Fruit fly (Drosophila melanogaster) whole organism, wandering third instar larva: ENCODE measurements around the gene Slbp.

ENCODE experiments used
- Abd-B ChIP-seq: fragments of >200 bp; optimal IDR thresholded peaks from 2 replicates; lab custom pipeline; 2017; ENCODE audit warnings: missing biosample characterization, missing genetic modification characterization
- CG32264 ChIP-seq: fragments of 200-800 bp; sonication (Bioruptor generic); optimal IDR thresholded peaks from 2 replicates; lab custom pipeline; 2016; ENCODE audit warnings: missing biosample characterization, missing genetic modification characterization
- CG9705 ChIP-seq: fragments of 200-800 bp; sonication (Bioruptor generic); optimal IDR thresholded peaks from 2 replicates; lab custom pipeline; 2018; ENCODE audit warnings: missing biosample characterization, mild to moderate bottlenecking, missing genetic modification characterization
- CrebA ChIP-seq: fragments of 200-800 bp; sonication (Bioruptor generic); optimal IDR thresholded peaks from 2 replicates; lab custom pipeline; 2016; ENCODE audit warnings: missing biosample characterization, mild to moderate bottlenecking, missing genetic modification characterization, borderline replicate concordance
- Dfd ChIP-seq: fragments of >200 bp; optimal IDR thresholded peaks from 2 replicates; lab custom pipeline; 2017; ENCODE audit warnings: missing biosample characterization, missing genetic modification characterization
- Dif ChIP-seq: fragments of 200-275, 200-300 bp; sonication (Bioruptor generic); optimal IDR thresholded peaks from 2 replicates; lab custom pipeline; 2018; ENCODE audit warnings: missing biosample characterization, missing genetic modification characterization; ENCODE audit not compliant: partially characterized antibody
- GATAd ChIP-seq: sonication (Bioruptor generic); optimal IDR thresholded peaks from 2 replicates; lab custom pipeline; 2016; ENCODE audit warnings: missing biosample characterization, missing genetic modification characterization
- HLH106 ChIP-seq: fragments of 200-800 bp; optimal IDR thresholded peaks from 3 replicates; lab custom pipeline; 2019; ENCODE audit warnings: missing biosample characterization, mild to moderate bottlenecking, missing genetic modification characterization, moderate library complexity
- Hnf4 ChIP-seq: fragments of 200-800 bp; sonication (Bioruptor generic); optimal IDR thresholded peaks from 2 replicates; lab custom pipeline; 2016; ENCODE audit warnings: missing biosample characterization, mild to moderate bottlenecking, missing genetic modification characterization
- Hr78 ChIP-seq: fragments of >200 bp; optimal IDR thresholded peaks from 2 replicates; lab custom pipeline; 2017; ENCODE audit warnings: missing biosample characterization, missing genetic modification characterization
- Hr83 ChIP-seq: fragments of 200-300 bp; sonication (Bioruptor generic); optimal IDR thresholded peaks from 2 replicates; lab custom pipeline; 2016; ENCODE audit warnings: missing biosample characterization, mild to moderate bottlenecking, missing genetic modification characterization, moderate library complexity; ENCODE audit not compliant: poor library complexity, severe bottlenecking
- Jra ChIP-seq: sonication (Bioruptor generic); optimal IDR thresholded peaks from 2 replicates; lab custom pipeline; 2016; ENCODE audit warnings: missing biosample characterization, missing genetic modification characterization
- Mio ChIP-seq: sonication (Bioruptor generic); optimal IDR thresholded peaks from 2 replicates; lab custom pipeline; 2016; ENCODE audit warnings: missing biosample characterization, missing genetic modification characterization
- Myc ChIP-seq: fragments of >200 bp; optimal IDR thresholded peaks from 2 replicates; lab custom pipeline; 2017
- N ChIP-seq: fragments of >200 bp; optimal IDR thresholded peaks from 2 replicates; lab custom pipeline; 2018; ENCODE audit warnings: missing biosample characterization, missing external identifiers, missing genetic modification characterization
- OdsH ChIP-seq: fragments of 200-800 bp; sonication (Bioruptor generic); optimal IDR thresholded peaks from 2 replicates; lab custom pipeline; 2016; ENCODE audit warnings: missing biosample characterization, mild to moderate bottlenecking, missing genetic modification characterization
- Rel ChIP-seq, 2 experiments: fragments of 200-800 bp; sonication (Bioruptor generic) in 1 of 2; optimal IDR thresholded peaks; 2 replicates in 1 of 2; 3 replicates in 1 of 2; lab custom pipeline; 2016 to 2019; ENCODE audit warnings: mild to moderate bottlenecking in 2 of 2, missing biosample characterization in 2 of 2, missing genetic modification characterization in 2 of 2, moderate library complexity in 1 of 2
- Sp1 ChIP-seq: fragments of 200-800 bp; sonication (Bioruptor generic); optimal IDR thresholded peaks from 3 replicates; lab custom pipeline; 2019; ENCODE audit warnings: missing biosample characterization, mild to moderate bottlenecking, missing genetic modification characterization, moderate library complexity
- Vsx2 ChIP-seq: fragments of 200-300, 225-300 bp; sonication (Bioruptor generic); optimal IDR thresholded peaks from 2 replicates; lab custom pipeline; 2018; ENCODE audit warnings: missing biosample characterization, missing genetic modification characterization; ENCODE audit not compliant: partially characterized antibody
- br ChIP-seq: fragments of 200-800 bp; sonication (Bioruptor generic); optimal IDR thresholded peaks from 2 replicates; lab custom pipeline; 2016; ENCODE audit warnings: missing biosample characterization, missing genetic modification characterization
- brk ChIP-seq: fragments of 200-800 bp; sonication (Bioruptor generic); optimal IDR thresholded peaks from 2 replicates; lab custom pipeline; 2016; ENCODE audit warnings: missing biosample characterization, mild to moderate bottlenecking, missing genetic modification characterization
- dl ChIP-seq, 2 experiments: fragments of 175-275, 200-275 bp in 1 of 2; fragments of 200-275 bp in 1 of 2; sonication (Bioruptor generic); optimal IDR thresholded peaks; lab custom pipeline; 2018; ENCODE audit warnings: mild to moderate bottlenecking in 2 of 2, missing biosample characterization in 2 of 2, missing genetic modification characterization in 2 of 2, moderate library complexity in 2 of 2; ENCODE audit not compliant: partially characterized antibody in 2 of 2, insufficient read depth in 1 of 2
- dmrt93B ChIP-seq: fragments of 200-800 bp; sonication (Bioruptor generic); optimal IDR thresholded peaks from 2 replicates; lab custom pipeline; 2018; ENCODE audit warnings: missing biosample characterization, mild to moderate bottlenecking, missing genetic modification characterization
- dsf ChIP-seq: sonication (Bioruptor generic); optimal IDR thresholded peaks from 2 replicates; lab custom pipeline; 2016; ENCODE audit warnings: missing biosample characterization, missing genetic modification characterization, borderline replicate concordance
- ey ChIP-seq: fragments of 200-800 bp; sonication (Bioruptor generic); optimal IDR thresholded peaks from 2 replicates; lab custom pipeline; 2016; ENCODE audit warnings: missing biosample characterization, missing genetic modification characterization
- foxo ChIP-seq, 2 experiments: fragments of 200-800 bp; sonication (Bioruptor generic); optimal IDR thresholded peaks; 2 replicates in 1 of 2; 3 replicates in 1 of 2; lab custom pipeline; 2016 to 2017; ENCODE audit warnings: missing biosample characterization in 2 of 2, missing genetic modification characterization in 2 of 2
- fru ChIP-seq: fragments of 200-800 bp; sonication (Bioruptor generic); optimal IDR thresholded peaks from 3 replicates; lab custom pipeline; 2016; ENCODE audit warnings: missing biosample characterization, mild to moderate bottlenecking, missing genetic modification characterization
- h ChIP-seq: fragments of 200-800 bp; sonication (Bioruptor generic); optimal IDR thresholded peaks from 3 replicates; lab custom pipeline; 2016; ENCODE audit warnings: missing biosample characterization, mild to moderate bottlenecking, missing genetic modification characterization
- jim ChIP-seq: fragments of 175-275, 200-325 bp; sonication (Bioruptor generic); optimal IDR thresholded peaks from 2 replicates; lab custom pipeline; 2016; ENCODE audit warnings: missing biosample characterization, mild to moderate bottlenecking, missing genetic modification characterization
- lola ChIP-seq: fragments of >200 bp; optimal IDR thresholded peaks from 2 replicates; lab custom pipeline; 2017; ENCODE audit warnings: missing biosample characterization, missing genetic modification characterization
- pan ChIP-seq: fragments of >200 bp; optimal IDR thresholded peaks from 2 replicates; lab custom pipeline; 2017
- psq ChIP-seq: fragments of 200-800 bp; sonication (Bioruptor generic); optimal IDR thresholded peaks from 3 replicates; lab custom pipeline; 2017; ENCODE audit warnings: missing biosample characterization, mild to moderate bottlenecking, missing genetic modification characterization, moderate library complexity
- rgr ChIP-seq: fragments of 200-800 bp; sonication (Bioruptor generic); optimal IDR thresholded peaks from 3 replicates; lab custom pipeline; 2016; ENCODE audit warnings: missing biosample characterization, mild to moderate bottlenecking, missing genetic modification characterization
- sage ChIP-seq: fragments of 200-800 bp; sonication (Bioruptor generic); optimal IDR thresholded peaks from 2 replicates; lab custom pipeline; 2016; ENCODE audit warnings: missing biosample characterization, mild to moderate bottlenecking, missing genetic modification characterization
- sv ChIP-seq: fragments of 200-800 bp; sonication (Bioruptor generic); optimal IDR thresholded peaks from 3 replicates; lab custom pipeline; 2016; ENCODE audit warnings: missing biosample characterization, missing genetic modification characterization
- tai ChIP-seq: sonication (Bioruptor generic); optimal IDR thresholded peaks from 2 replicates; lab custom pipeline; 2016; ENCODE audit warnings: missing biosample characterization, missing genetic modification characterization
- usp ChIP-seq: fragments of >200 bp; optimal IDR thresholded peaks from 2 replicates; lab custom pipeline; 2017; ENCODE audit warnings: missing biosample characterization, missing genetic modification characterization
- woc ChIP-seq: sonication (Bioruptor generic); optimal IDR thresholded peaks from 2 replicates; lab custom pipeline; 2016; ENCODE audit warnings: missing biosample characterization, mild to moderate bottlenecking, missing genetic modification characterization

Slbp gene

DNA sequence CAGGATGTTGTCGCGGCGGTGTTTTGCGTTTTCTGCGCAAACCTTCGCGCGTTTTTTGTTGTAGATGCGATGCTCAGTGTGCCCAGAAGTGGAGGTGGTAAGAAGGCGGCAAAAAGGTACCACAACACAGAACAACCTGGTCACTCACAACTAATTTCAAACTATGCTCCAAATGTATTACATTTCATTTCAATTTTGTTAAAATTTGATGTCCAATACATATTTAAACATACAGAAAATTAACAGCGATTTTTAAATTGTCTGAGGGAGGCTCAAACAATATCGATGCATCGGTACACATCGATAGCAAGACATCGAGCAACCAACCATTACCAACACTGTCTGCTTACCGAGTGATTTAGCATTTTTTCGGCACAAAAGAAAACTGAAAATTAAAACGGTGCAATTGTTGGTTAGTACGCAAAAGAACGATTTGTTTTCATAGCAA, at the start of gene Slbp, which contains the start of gene Rpn2:
Gene Slbp (minus strand): TSS at position 70 of the 448 bp plus-strand sequence.
Gene Rpn2 (plus strand): TSS at position 328 of the 448 bp plus-strand sequence.
- peak; percentile 14 for TF ChIP-seq Mio (GFP tag; lab: Kevin White, UChicago)
- peak; percentile 46 for TF ChIP-seq CG9705 (GFP tag; lab: Kevin White, UChicago)
- TF ChIP-seq lola: no peak
- no peak for TF ChIP-seq dl (GFP tag; optimal IDR thresholded peaks at IDR 0.05; lab: Kevin White, UChicago; ENCODE audit: insufficient read depth in 1 of 2, partially characterized antibody in 2 of 2)
- TF ChIP-seq Sp1 (GFP tag; lab: Kevin White, UChicago): peak; percentile 56
- no peak for TF ChIP-seq CG32264 (GFP tag; lab: Kevin White, UChicago)
- TF ChIP-seq usp (GFP tag; lab: Kevin White, UChicago): no peak
- TF ChIP-seq dmrt93B (GFP tag; lab: Kevin White, UChicago): no peak
- no peak for TF ChIP-seq Dfd (GFP tag; lab: Kevin White, UChicago)
- TF ChIP-seq woc (GFP tag; lab: Kevin White, UChicago): no peak
- TF ChIP-seq br (GFP tag; lab: Kevin White, UChicago): peak; percentile 38
- no peak for TF ChIP-seq CrebA (GFP tag; lab: Kevin White, UChicago)
- no peak for TF ChIP-seq Vsx2 (GFP tag; lab: Kevin White, UChicago)
- no peak for TF ChIP-seq Dif (GFP tag; lab: Kevin White, UChicago)
- TF ChIP-seq Hr83 (GFP tag; lab: Kevin White, UChicago): no peak
- TF ChIP-seq ey (GFP tag; lab: Kevin White, UChicago): peak; percentile 34
- no peak for TF ChIP-seq Hnf4 (GFP tag; lab: Kevin White, UChicago)
- TF ChIP-seq Hr78: no peak
- no peak for TF ChIP-seq Abd-B (GFP tag; lab: Kevin White, UChicago)
- no peak for TF ChIP-seq jim (GFP tag; lab: Kevin White, UChicago)
- no peak for TF ChIP-seq sage (GFP tag; lab: Kevin White, UChicago)
- no peak for TF ChIP-seq Jra
- TF ChIP-seq tai (GFP tag; lab: Kevin White, UChicago): no peak
- peak; percentile 69 for TF ChIP-seq rgr (GFP tag; lab: Kevin White, UChicago)
- peak; percentile 69 for TF ChIP-seq h
- TF ChIP-seq Rel (GFP tag; optimal IDR thresholded peaks at IDR 0.05; lab: Kevin White, UChicago): no peak
- TF ChIP-seq Rel (tag; optimal IDR thresholded peaks at IDR 0.05; lab: Kevin White, UChicago): peak; percentile 62
- no peak for TF ChIP-seq brk (GFP tag; lab: Kevin White, UChicago)
- TF ChIP-seq N (GFP tag; lab: Kevin White, UChicago): no peak
- peak; percentile 50 for TF ChIP-seq fru (GFP tag; lab: Kevin White, UChicago)
- TF ChIP-seq GATAd: no peak
- TF ChIP-seq Myc (lab: Kevin White, UChicago): peak; percentile 45
- peak; percentile 59 for TF ChIP-seq OdsH (GFP tag; lab: Kevin White, UChicago)
- peak; percentile 41 for TF ChIP-seq HLH106 (tag; lab: Kevin White, UChicago)
- no peak for TF ChIP-seq dsf
- peak; percentile 5 for TF ChIP-seq sv (GFP tag; lab: Kevin White, UChicago)
- peak in 1 of 2 experiments; percentile 67 for TF ChIP-seq foxo (GFP tag; optimal IDR thresholded peaks at IDR 0.05; lab: Kevin White, UChicago)
- TF ChIP-seq pan (lab: Kevin White, UChicago): no peak
- TF ChIP-seq psq (GFP tag; lab: Kevin White, UChicago): peak; percentile 61

DNA sequence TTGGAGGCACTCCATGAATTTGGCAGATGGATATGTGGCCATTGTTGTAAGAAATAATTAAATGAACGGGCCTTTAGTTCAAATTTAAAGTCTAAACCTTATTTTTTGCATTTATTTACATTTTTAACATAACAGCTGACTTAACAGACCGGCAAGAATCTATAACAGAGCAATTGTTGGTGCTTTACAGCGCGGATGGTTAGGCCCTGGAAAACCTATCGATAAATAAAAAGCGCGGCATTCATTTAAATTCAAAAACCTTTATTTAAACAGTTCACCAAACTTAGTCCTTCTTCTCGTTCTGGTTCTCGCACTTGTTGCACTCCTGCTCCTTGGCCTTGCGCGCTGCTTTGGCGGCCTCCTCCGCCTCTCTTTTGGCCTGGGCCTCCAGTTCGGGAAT, 49.4 kb upstream of the Slbp start, which contains the start of gene Mesh1:
Gene Mesh1 (minus strand): TSS at position 108 of the 400 bp plus-strand sequence.
- TF ChIP-seq N (GFP tag; lab: Kevin White, UChicago): no peak
- no peak for TF ChIP-seq rgr (GFP tag; lab: Kevin White, UChicago)
- no peak for TF ChIP-seq Hr78
- TF ChIP-seq Myc (lab: Kevin White, UChicago): no peak
- no peak for TF ChIP-seq Rel (GFP tag; optimal IDR thresholded peaks at IDR 0.05; lab: Kevin White, UChicago)
- TF ChIP-seq Rel (tag; optimal IDR thresholded peaks at IDR 0.05; lab: Kevin White, UChicago): no peak
- TF ChIP-seq Hr83 (GFP tag; lab: Kevin White, UChicago): no peak
- no peak for TF ChIP-seq Vsx2 (GFP tag; lab: Kevin White, UChicago)
- no peak for TF ChIP-seq Hnf4 (GFP tag; lab: Kevin White, UChicago)
